Fruit fly (Drosophila melanogaster) whole organism: ENCODE measurements around the gene CG14423.

Experiments used
- CG8478 ChIP-seq: fragments of >200 bp; optimal IDR thresholded peaks from 2 replicates; lab custom pipeline; 2018; ENCODE audit warnings: inconsistent platforms
- Dll ChIP-seq: fragments of >200 bp; optimal IDR thresholded peaks from 2 replicates; lab custom pipeline; 2017
- EcR ChIP-seq, 2 experiments: fragments of >200 bp; optimal IDR thresholded peaks; 2 replicates each; lab custom pipeline; 2017; ENCODE audit warnings: missing biosample characterization in 2 of 2, missing genetic modification characterization in 2 of 2, missing genetic modification reagents in 2 of 2
- pan ChIP-seq: fragments of >200 bp; optimal IDR thresholded peaks from 2 replicates; lab custom pipeline; 2017
- psq ChIP-seq: fragments of >200 bp; optimal IDR thresholded peaks from 2 replicates; lab custom pipeline; 2017
- usp ChIP-seq: fragments of >200 bp; optimal IDR thresholded peaks from 2 replicates; lab custom pipeline; 2017; ENCODE audit warnings: missing biosample characterization, missing genetic modification characterization, mixed read lengths

CG14423 gene

DNA sequence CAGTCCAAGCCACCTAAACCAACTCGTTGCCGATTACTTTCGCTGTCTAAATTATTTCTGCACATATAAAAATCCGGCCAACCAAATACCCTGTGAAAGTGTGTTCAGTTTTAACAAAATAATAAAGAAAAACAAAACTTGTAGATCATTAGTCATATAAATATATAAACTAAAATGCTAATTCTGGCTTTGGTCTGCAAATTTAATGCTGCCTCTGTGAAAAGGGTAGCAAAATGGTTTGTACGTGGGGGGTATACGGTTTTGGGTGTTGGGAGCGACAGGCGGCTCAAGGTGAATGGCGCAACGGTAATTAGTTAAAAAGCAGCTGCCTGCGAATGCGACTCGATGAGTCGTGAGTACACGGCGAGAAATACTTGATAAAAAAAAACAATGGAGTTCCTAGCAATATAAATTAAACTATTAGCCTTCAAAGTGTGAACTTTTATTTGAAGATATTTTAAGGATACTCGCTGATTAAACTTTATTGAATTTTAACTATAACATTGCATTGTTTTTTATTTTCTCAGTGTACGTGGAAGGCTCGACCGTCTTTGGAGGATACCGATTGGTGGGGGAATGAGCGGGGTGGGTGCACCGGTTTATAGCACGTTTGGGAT lies 32.8 kb downstream of the CG14423 start:
- TF ChIP-seq usp (GFP tag; lab: Kevin White, UChicago) = no peak
- TF ChIP-seq pan (lab: Kevin White, UChicago) = no peak
- no peak for TF ChIP-seq CG8478
- TF ChIP-seq Dll (lab: Kevin White, UChicago) = no peak
- TF ChIP-seq EcR (GFP tag; optimal IDR thresholded peaks at IDR 0.05; lab: Kevin White, UChicago) = no peak
- TF ChIP-seq psq (lab: Kevin White, UChicago) = no peak

DNA sequence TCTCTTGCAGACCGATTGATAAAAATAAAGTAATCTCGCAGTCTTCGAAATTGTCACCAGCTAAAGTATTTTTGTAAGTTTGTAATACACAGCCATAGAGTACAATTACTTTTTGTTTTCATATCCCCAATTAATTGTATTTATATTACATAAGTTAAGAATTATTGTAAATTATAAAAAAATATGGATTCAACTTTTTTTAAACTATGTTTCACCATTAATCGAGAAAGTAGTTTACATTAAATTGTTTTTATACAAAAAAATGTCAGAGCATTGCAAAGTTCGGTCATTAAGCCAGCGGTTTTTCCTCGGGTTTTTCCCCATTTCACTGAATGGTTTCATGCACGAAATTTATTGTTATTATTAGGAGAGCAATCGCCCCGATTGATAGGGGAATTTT lies 35.1 kb downstream of the CG14423 start:
- TF ChIP-seq Dll (lab: Kevin White, UChicago) = no peak
- TF ChIP-seq pan (lab: Kevin White, UChicago) = no peak
- no peak for TF ChIP-seq usp (GFP tag; lab: Kevin White, UChicago)
- TF ChIP-seq CG8478 = no peak
- TF ChIP-seq EcR (GFP tag; optimal IDR thresholded peaks at IDR 0.05; lab: Kevin White, UChicago) = no peak
- TF ChIP-seq psq (lab: Kevin White, UChicago) = no peak

DNA sequence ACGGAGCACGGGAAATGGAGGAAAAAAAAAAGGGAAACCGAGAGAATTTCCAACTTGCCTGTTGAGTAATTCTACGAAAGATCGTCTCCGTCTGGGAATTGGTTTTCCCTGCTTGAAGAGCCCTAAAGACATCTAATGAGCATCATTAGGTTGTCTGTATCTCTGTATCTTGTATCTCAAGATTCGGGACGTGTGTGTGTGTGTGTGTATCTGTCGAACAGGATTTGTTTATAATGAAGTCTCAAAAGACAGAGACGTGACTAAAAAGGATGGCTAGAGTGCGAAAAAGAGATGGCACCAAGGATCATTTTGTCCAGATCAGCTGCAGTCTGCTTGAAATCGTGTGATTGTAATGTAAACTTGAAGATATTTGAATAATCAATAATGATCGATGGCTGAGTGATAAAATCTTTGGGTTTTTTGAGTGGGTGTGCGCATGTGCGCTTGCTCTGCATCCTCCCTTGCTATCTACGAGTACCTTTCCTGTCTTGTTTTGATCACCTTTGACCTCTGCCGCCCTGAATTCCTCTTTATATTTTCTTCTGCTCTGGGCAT lies 37.3 kb downstream of the CG14423 start:
- no peak for TF ChIP-seq psq (lab: Kevin White, UChicago)
- no peak for TF ChIP-seq CG8478
- TF ChIP-seq pan (lab: Kevin White, UChicago) = no peak

DNA sequence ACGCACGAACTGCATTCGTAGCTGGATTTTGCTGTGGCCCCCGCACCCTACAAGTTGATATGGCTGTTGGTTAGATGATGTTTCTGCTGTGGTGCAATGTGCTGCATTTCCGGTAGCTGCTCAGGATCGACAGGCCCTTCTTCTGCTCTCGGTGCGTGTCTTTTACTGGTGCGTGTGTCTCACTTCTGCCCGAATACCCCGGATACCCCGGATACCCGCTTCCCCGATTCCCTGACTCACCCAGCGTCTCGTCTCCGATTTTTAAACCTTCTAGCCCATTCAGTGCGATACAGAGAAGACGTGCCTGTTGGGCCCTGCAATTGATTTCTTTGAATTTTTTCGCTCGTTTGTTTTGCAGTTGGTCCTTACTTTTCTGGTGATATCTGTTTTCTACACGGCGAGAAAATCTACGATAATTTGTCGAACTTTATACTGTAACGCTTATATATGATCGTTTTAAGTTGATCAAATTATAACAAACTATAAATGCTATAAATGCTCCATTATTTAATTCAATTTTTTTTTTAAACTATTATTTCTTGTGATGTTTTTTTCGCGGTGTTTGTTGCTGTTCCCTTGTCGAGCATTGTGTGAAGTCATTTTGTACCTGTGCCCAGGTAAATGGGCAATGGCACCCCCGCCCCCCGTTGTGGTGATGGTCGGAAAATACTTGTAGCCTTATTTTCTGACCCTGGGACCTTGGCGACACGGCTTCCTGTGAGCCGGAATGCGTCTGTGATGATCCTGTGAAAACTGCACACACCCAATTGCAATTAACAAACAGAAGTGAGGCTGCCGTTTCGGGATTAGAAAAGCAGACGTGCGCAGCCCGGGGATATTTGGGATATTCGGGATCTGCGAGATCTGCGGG lies 39.9 kb downstream of the CG14423 start:
- TF ChIP-seq psq (lab: Kevin White, UChicago) (no peak), CG8478 (no peak), EcR (GFP tag; optimal IDR thresholded peaks at IDR 0.05; lab: Kevin White, UChicago) (no peak), pan (lab: Kevin White, UChicago) (no peak), usp (GFP tag; lab: Kevin White, UChicago) (no peak), Dll (lab: Kevin White, UChicago) (no peak)

DNA sequence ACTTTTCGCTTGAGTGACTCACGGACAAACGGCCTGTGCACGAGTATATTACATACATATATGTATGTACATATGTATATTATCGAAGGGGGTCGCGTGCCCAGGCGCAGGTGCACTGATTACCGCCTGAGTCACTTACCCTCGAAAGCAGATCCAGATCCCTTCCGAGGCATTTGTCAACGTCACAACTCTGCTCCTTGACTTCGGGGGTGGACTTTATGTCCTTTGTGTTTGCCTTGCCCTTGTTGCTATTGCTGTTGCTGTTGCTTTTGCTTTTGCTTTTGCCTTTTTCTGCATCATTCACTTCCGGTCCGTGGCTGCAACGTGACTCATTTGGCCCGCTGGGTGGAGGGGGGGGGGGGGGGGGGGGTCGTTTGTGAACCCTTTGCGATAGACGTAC lies 42.1 kb downstream of the CG14423 start:
- TF ChIP-seq pan (lab: Kevin White, UChicago) (no peak), CG8478 (no peak), psq (lab: Kevin White, UChicago) (no peak), EcR (GFP tag; optimal IDR thresholded peaks at IDR 0.05; lab: Kevin White, UChicago) (no peak), usp (GFP tag; lab: Kevin White, UChicago) (no peak), Dll (lab: Kevin White, UChicago) (no peak)

DNA sequence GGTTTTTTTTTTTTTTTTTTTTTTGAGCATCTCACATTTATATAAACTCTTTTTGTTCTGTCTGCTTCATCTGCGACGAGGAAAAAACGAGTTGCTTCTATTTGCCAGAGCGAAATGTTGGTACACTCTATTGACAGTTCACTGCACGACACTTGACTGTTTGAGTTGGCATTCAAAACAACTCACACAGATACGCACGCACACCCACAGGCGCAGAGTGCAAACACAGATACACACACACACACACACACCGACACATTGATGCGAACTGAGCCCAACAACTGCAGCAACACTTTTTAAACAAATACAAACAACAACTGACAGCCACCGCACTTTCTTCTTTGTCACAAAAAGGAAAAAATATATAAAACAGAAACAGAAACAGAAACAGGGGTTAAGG lies 44.1 kb downstream of the CG14423 start:
- no peak for TF ChIP-seq EcR (GFP tag; optimal IDR thresholded peaks at IDR 0.05; lab: Kevin White, UChicago)
- no peak for TF ChIP-seq pan (lab: Kevin White, UChicago)

DNA sequence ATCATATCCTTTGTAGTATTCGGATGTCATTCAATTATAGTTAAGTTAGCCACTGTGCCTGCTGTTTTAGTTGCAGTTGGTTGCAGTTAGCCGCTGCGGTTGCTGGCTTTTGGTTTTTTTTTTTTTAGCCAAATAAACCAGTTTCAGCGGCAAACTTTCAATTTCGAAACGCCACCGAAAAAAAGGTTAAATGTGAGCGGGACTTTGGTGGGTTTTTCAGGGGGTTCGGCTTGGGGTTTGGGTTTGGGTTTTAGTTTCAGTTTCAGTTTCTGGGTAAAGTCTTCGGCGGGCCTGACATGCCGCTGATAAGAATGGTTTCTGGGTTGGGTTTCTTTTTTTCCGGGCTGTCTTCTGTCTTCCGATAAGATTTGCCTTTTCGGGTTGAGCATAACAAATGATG lies 45.7 kb downstream of the CG14423 start:
- no peak for TF ChIP-seq EcR (GFP tag; optimal IDR thresholded peaks at IDR 0.05; lab: Kevin White, UChicago)
- TF ChIP-seq pan (lab: Kevin White, UChicago) = no peak
- TF ChIP-seq CG8478 = no peak
- TF ChIP-seq psq (lab: Kevin White, UChicago) = no peak
- TF ChIP-seq usp (GFP tag; lab: Kevin White, UChicago) = no peak
- no peak for TF ChIP-seq Dll (lab: Kevin White, UChicago)

DNA sequence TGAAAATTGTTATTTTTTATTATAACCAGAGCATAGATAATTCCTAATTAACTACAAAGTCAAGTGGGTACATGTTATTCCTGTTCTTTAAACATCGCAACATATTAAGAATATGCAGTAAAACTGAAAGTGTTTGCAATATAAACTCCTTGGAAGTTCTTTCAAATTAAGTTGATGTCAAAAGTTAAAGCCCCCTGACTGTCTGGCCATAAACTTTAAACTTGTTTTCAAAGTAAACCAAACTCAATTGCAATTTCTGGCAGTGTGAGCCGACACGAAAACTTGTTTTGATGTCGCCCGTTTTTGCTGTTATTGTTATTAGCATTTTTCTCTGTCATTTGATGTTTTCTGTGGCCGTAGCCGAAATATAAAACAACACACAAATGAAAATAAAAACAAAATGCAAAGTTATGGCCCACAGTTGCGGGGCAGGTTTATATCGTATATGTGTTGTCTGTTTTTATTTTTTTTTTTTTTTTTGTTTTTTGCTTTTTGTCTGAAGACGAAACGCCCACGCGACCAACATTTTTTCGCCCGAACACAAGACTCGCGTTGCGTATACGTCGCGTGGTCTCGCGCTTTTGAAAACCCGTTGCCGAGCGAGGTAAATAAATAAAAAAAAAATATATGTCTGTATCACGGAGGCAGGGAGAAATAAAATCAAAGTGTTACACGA lies 48.0 kb downstream of the CG14423 start:
- TF ChIP-seq psq (lab: Kevin White, UChicago) = no peak
- no peak for TF ChIP-seq usp (GFP tag; lab: Kevin White, UChicago)
- no peak for TF ChIP-seq pan (lab: Kevin White, UChicago)
- no peak for TF ChIP-seq CG8478
- no peak for TF ChIP-seq EcR (GFP tag; optimal IDR thresholded peaks at IDR 0.05; lab: Kevin White, UChicago)
- TF ChIP-seq Dll (lab: Kevin White, UChicago) = no peak
